Worm (Caenorhabditis elegans): Measurements from ENCODE around the gene mrp-3.

ce11 chrX:15953611-15954010 is 14.5 kb upstream of the mrp-3 start:
- TF ChIP-seq flt-1 (GFP tag; IDR thresholded peaks at IDR 0.05), result no peak
- no peak for TF ChIP-seq med-1 (GFP tag; optimal IDR thresholded peaks at IDR 0.05; ENCODE audit: insufficient read depth)
- TF ChIP-seq ref-1 (GFP tag; conservative IDR thresholded peaks at IDR 0.05), result no peak
- no peak for TF ChIP-seq T22C8.4 (GFP tag; IDR thresholded peaks at IDR 0.05)
- no peak for TF ChIP-seq ztf-23 (GFP tag; IDR thresholded peaks at IDR 0.05)
- TF ChIP-seq tab-1 (GFP tag; IDR thresholded peaks at IDR 0.05), result no peak
- TF ChIP-seq ztf-29 (GFP tag; IDR thresholded peaks at IDR 0.05), result no peak
- no peak for TF ChIP-seq cog-1 (tag; optimal IDR thresholded peaks at IDR 0.05)
